Worm (Caenorhabditis elegans): ENCODE results near the gene fbxa-210.

Gene fbxa-210

ce11 chrV:18163434-18163833, 38.3 kb downstream of the fbxa-210 start:
- TF ChIP-seq saeg-2 (GFP tag; IDR thresholded peaks at IDR 0.05) (no peak), cey-2 (tag; optimal IDR thresholded peaks at IDR 0.05; ENCODE audit: borderline replicate concordance, insufficient read depth) (no peak), pqm-1 (tag; optimal IDR thresholded peaks at IDR 0.05) (no peak)

DNA sequence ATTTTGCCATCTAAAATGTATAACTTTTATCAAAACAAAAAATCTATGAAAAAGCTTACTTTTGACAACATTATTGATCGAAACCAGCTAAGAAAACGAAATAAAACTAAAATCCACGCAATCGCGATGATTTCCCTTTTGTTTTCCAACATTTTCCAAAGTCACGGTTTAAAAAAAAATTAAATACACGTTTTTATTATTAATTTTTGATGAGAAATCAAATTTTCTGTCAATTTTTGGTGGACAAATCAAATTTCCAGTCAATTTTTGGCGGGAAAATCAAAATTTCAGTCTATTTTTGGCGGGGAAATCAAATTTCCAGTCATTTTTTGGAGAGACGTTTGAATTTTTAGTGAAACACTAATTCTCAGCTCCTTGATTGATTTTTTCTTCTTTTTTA, 39.6 kb downstream of the fbxa-210 start, which contains the start of gene C14A6.5:
C14A6.5 (minus strand) TSS at position 101 of the 400 bp plus-strand sequence.
- no peak for TF ChIP-seq set-16 (GFP tag; IDR thresholded peaks at IDR 0.05)
- no peak for TF ChIP-seq madf-5 (GFP tag; IDR thresholded peaks at IDR 0.05)
- no peak for TF ChIP-seq nhr-10 (tag; optimal IDR thresholded peaks at IDR 0.05)
- no peak for TF ChIP-seq lin-13 (GFP tag; optimal IDR thresholded peaks at IDR 0.05)
- no peak for TF ChIP-seq ceh-32 (tag; optimal IDR thresholded peaks at IDR 0.05; ENCODE audit: poor library complexity)
- TF ChIP-seq rbr-2 (tag; optimal IDR thresholded peaks at IDR 0.05): no peak
- TF ChIP-seq nhr-11 (tag; optimal IDR thresholded peaks at IDR 0.05): no peak
- no peak for TF ChIP-seq T26A8.4 (GFP tag; IDR thresholded peaks at IDR 0.05)
- no peak for TF ChIP-seq spr-3 (GFP tag; optimal IDR thresholded peaks at IDR 0.05)

DNA sequence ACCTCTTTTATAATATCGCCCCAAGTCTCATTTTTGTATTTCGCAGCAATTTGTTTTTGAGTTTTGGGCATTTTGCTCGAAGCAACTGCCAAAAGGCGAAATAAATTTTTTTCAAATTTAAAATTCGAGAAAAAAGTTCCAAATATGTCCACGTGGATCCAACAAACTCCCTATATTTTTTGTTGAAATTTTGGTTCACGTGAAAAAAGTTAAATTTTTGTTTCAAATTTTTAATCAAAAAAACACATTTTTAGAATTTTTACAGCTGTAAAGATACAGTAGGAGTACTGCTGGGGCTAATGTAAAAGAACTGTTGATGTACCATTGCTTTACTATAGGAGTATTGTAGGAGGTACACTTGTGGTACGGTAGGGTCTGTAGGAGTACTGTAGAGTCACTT, 42.0 kb downstream of the fbxa-210 start, which contains the start of gene C14A6.6:
C14A6.6 (minus strand) TSS at position 101 of the 400 bp plus-strand sequence.
- TF ChIP-seq unc-62 (GFP tag; optimal IDR thresholded peaks at IDR 0.05 in 1 of 2) (peak in 1 of 2 experiments; percentile 89), unc-62 (tag; optimal IDR thresholded peaks at IDR 0.05) (no peak), saeg-2 (GFP tag; IDR thresholded peaks at IDR 0.05) (no peak)

- no peak for TF ChIP-seq lin-1 (GFP tag; IDR thresholded peaks at IDR 0.05)
- TF ChIP-seq arid-1 (GFP tag; conservative IDR thresholded peaks at IDR 0.05): no peak
- TF ChIP-seq lsy-2 (tag; optimal IDR thresholded peaks at IDR 0.05): no peak
- TF ChIP-seq daf-16 (GFP tag; optimal IDR thresholded peaks at IDR 0.05): no peak
- no peak for TF ChIP-seq daf-16 (tag; optimal IDR thresholded peaks at IDR 0.05)
- no peak for TF ChIP-seq F37D6.2 (tag; optimal IDR thresholded peaks at IDR 0.05)
- TF ChIP-seq spr-3 (GFP tag; optimal IDR thresholded peaks at IDR 0.05): no peak
- no peak for TF ChIP-seq zip-2 (tag; optimal IDR thresholded peaks at IDR 0.05)
Measured at ce11 chrV:18168266-18168665, 43.1 kb downstream of the fbxa-210 start, which contains the start of gene C14A6.7. Gene C14A6.7 (minus strand): TSS chrV:18168366.

- no peak for TF ChIP-seq F44E2.7 (GFP tag; IDR thresholded peaks at IDR 0.05)
- no peak for TF ChIP-seq lir-3 (tag; optimal IDR thresholded peaks at IDR 0.05)
- no peak for TF ChIP-seq unc-62 (GFP tag; optimal IDR thresholded peaks at IDR 0.05 in 1 of 2)
- TF ChIP-seq unc-62 (tag; optimal IDR thresholded peaks at IDR 0.05): no peak
- no peak for TF ChIP-seq ceh-28 (tag; optimal IDR thresholded peaks at IDR 0.05)
- no peak for TF ChIP-seq F26F4.8 (GFP tag; conservative IDR thresholded peaks at IDR 0.05)
- no peak for TF ChIP-seq nhr-77 (tag; optimal IDR thresholded peaks at IDR 0.05)
- no peak for TF ChIP-seq pha-4 (GFP tag; IDR thresholded peaks at IDR 0.05)
- TF ChIP-seq pha-4 (tag; optimal IDR thresholded peaks at IDR 0.05): no peak
- TF ChIP-seq hmg-1.1 (GFP tag; IDR thresholded peaks at IDR 0.05): no peak
- no peak for TF ChIP-seq nhr-111 (GFP tag; optimal IDR thresholded peaks at IDR 0.05)
- no peak for TF ChIP-seq zip-11 (GFP tag; IDR thresholded peaks at IDR 0.05)
- TF ChIP-seq nhr-102 (tag; optimal IDR thresholded peaks at IDR 0.05): no peak
- TF ChIP-seq mxl-2 (GFP tag; conservative IDR thresholded peaks at IDR 0.05): no peak
- no peak for TF ChIP-seq ztf-7 (tag; optimal IDR thresholded peaks at IDR 0.05)
Measured at ce11 chrV:18171568-18171967, 46.4 kb downstream of the fbxa-210 start, which contains the start of gene C14A6.8. Gene C14A6.8 (minus strand): TSS chrV:18171668.
